Worm (Caenorhabditis elegans): ENCODE results near the gene fbxb-88.

Gene fbxb-88

ce11 chrII:4811986-4812385 is 15.7 kb downstream of the fbxb-88 start, which contains the start of gene rig-6:
rig-6 (minus strand) TSS chrII:4812086.
- TF ChIP-seq ztf-29 (GFP tag; IDR thresholded peaks at IDR 0.05): no peak
- no peak for TF ChIP-seq tab-1 (GFP tag; IDR thresholded peaks at IDR 0.05)
- no peak for TF ChIP-seq T22C8.4 (GFP tag; IDR thresholded peaks at IDR 0.05)
- TF ChIP-seq ref-1 (GFP tag; conservative IDR thresholded peaks at IDR 0.05): no peak
- no peak for TF ChIP-seq med-1 (GFP tag; optimal IDR thresholded peaks at IDR 0.05; ENCODE audit: insufficient read depth)
- TF ChIP-seq klf-2 (GFP tag; conservative IDR thresholded peaks at IDR 0.05): no peak
- TF ChIP-seq flt-1 (GFP tag; IDR thresholded peaks at IDR 0.05): no peak
- no peak for TF ChIP-seq ztf-23 (GFP tag; IDR thresholded peaks at IDR 0.05)
- no peak for TF ChIP-seq cog-1 (tag; optimal IDR thresholded peaks at IDR 0.05)

ce11 chrII:4806726-4807125 is 21.0 kb downstream of the fbxb-88 start:
- TF ChIP-seq klf-2 (GFP tag; conservative IDR thresholded peaks at IDR 0.05) (no peak), ztf-23 (GFP tag; IDR thresholded peaks at IDR 0.05) (no peak), flt-1 (GFP tag; IDR thresholded peaks at IDR 0.05) (no peak), ref-1 (GFP tag; conservative IDR thresholded peaks at IDR 0.05) (no peak), ztf-29 (GFP tag; IDR thresholded peaks at IDR 0.05) (no peak), tab-1 (GFP tag; IDR thresholded peaks at IDR 0.05) (no peak), cog-1 (tag; optimal IDR thresholded peaks at IDR 0.05) (no peak), T22C8.4 (GFP tag; IDR thresholded peaks at IDR 0.05) (no peak), med-1 (GFP tag; optimal IDR thresholded peaks at IDR 0.05; ENCODE audit: insufficient read depth) (no peak)

ce11 chrII:4806261-4806660 is 21.4 kb downstream of the fbxb-88 start:
- no peak for TF ChIP-seq T22C8.4 (GFP tag; IDR thresholded peaks at IDR 0.05)
- no peak for TF ChIP-seq med-1 (GFP tag; optimal IDR thresholded peaks at IDR 0.05; ENCODE audit: insufficient read depth)
- no peak for TF ChIP-seq cog-1 (tag; optimal IDR thresholded peaks at IDR 0.05)
- no peak for TF ChIP-seq tab-1 (GFP tag; IDR thresholded peaks at IDR 0.05)
- no peak for TF ChIP-seq ref-1 (GFP tag; conservative IDR thresholded peaks at IDR 0.05)
- TF ChIP-seq flt-1 (GFP tag; IDR thresholded peaks at IDR 0.05): no peak
- no peak for TF ChIP-seq ztf-29 (GFP tag; IDR thresholded peaks at IDR 0.05)
- TF ChIP-seq klf-2 (GFP tag; conservative IDR thresholded peaks at IDR 0.05): no peak
- no peak for TF ChIP-seq ztf-23 (GFP tag; IDR thresholded peaks at IDR 0.05)

DNA sequence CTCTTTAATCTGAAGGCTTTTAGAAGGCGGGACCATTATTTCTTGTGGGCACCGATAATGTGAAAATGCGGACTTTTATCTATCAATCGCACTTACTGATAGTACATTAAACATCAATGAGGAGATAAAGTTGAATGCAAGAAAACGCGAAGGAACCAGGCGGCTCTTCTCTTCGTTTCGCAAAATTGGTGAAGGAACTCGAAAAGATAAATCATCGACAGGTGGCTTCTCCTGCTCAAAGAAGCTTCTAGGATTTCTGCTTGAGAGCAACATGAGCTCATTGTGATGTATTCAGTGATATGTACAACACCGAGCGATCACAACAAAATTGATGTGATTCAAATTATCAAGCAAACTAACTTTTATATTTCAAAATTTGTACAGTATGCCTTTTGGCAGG is 21.9 kb downstream of the fbxb-88 start:
- TF ChIP-seq med-1 (GFP tag; optimal IDR thresholded peaks at IDR 0.05; ENCODE audit: insufficient read depth): no peak
- no peak for TF ChIP-seq ref-1 (GFP tag; conservative IDR thresholded peaks at IDR 0.05)
- TF ChIP-seq ztf-29 (GFP tag; IDR thresholded peaks at IDR 0.05): no peak
- TF ChIP-seq cog-1 (tag; optimal IDR thresholded peaks at IDR 0.05): no peak
- no peak for TF ChIP-seq T22C8.4 (GFP tag; IDR thresholded peaks at IDR 0.05)
- TF ChIP-seq ztf-23 (GFP tag; IDR thresholded peaks at IDR 0.05): no peak
- no peak for TF ChIP-seq tab-1 (GFP tag; IDR thresholded peaks at IDR 0.05)
- no peak for TF ChIP-seq flt-1 (GFP tag; IDR thresholded peaks at IDR 0.05)

DNA sequence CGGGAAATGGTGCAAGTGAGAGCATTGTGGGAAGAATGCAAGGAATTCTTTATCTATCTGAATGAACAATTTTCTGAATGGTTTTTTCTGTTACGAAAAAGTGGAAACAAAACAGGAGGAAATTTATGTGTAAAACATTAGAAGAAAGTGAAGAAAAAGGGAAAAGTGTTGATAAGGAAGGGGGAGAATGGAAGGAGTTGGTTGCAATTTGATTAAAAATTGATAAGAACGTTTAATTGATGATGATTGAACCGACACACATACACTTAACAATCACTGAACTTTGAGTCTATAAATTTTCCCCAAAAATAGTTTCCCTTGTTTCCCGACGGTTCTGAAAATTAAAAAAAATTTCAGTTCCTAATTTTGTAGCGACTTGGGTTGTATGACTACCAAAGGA is 24.8 kb downstream of the fbxb-88 start:
- TF ChIP-seq ztf-29 (GFP tag; IDR thresholded peaks at IDR 0.05) (no peak), T22C8.4 (GFP tag; IDR thresholded peaks at IDR 0.05) (no peak), tab-1 (GFP tag; IDR thresholded peaks at IDR 0.05) (no peak), med-1 (GFP tag; optimal IDR thresholded peaks at IDR 0.05; ENCODE audit: insufficient read depth) (no peak), ztf-23 (GFP tag; IDR thresholded peaks at IDR 0.05) (no peak), cog-1 (tag; optimal IDR thresholded peaks at IDR 0.05) (no peak), ref-1 (GFP tag; conservative IDR thresholded peaks at IDR 0.05) (no peak), flt-1 (GFP tag; IDR thresholded peaks at IDR 0.05) (no peak), klf-2 (GFP tag; conservative IDR thresholded peaks at IDR 0.05) (no peak)

DNA sequence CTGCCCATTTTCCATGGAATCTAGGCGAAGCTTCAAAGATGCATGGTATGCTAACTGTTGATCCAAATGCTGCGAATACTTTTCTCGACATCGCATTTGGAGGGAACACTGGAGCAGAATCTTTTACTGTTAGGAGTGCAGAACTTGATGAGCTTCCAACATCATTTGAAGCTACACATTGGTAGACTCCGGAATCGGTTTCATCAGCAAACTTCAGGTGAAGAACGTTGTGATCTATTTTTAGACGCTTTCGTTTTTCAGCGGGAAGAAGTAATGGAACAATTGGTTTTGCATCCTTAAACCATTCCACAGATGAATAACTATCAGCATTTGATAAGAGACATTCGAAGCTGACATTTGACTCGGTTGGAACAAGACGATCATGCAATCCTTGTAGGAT is 27.2 kb downstream of the fbxb-88 start:
- TF ChIP-seq tab-1 (GFP tag; IDR thresholded peaks at IDR 0.05): no peak
- TF ChIP-seq ztf-23 (GFP tag; IDR thresholded peaks at IDR 0.05): no peak
- TF ChIP-seq T22C8.4 (GFP tag; IDR thresholded peaks at IDR 0.05): no peak
- TF ChIP-seq flt-1 (GFP tag; IDR thresholded peaks at IDR 0.05): no peak
- no peak for TF ChIP-seq med-1 (GFP tag; optimal IDR thresholded peaks at IDR 0.05; ENCODE audit: insufficient read depth)
- no peak for TF ChIP-seq ref-1 (GFP tag; conservative IDR thresholded peaks at IDR 0.05)
- no peak for TF ChIP-seq cog-1 (tag; optimal IDR thresholded peaks at IDR 0.05)
- TF ChIP-seq klf-2 (GFP tag; conservative IDR thresholded peaks at IDR 0.05): no peak
- TF ChIP-seq ztf-29 (GFP tag; IDR thresholded peaks at IDR 0.05): no peak

DNA sequence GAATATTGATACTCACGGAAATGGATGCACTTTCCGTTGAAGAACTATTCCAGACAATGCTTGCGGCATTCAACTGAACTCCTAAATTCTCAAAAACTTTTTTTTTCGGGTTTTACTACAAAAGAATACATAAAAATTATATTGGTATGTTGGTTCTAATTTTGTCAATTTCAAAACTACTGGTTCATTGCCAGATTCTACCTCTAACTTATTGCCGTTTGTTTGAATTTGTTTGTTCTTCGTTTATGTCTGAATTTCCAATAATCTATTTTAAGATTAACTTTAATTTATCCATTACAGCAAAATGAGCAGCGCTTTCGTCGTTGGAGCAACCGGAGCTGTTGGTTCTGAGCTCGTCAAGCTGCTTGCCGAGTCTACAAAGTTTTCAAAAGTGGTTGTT is 30.6 kb downstream of the fbxb-88 start, which contains the start of gene C33F10.14:
Gene C33F10.14 (plus strand): TSS at position 301 of the 400 bp plus-strand sequence.
- TF ChIP-seq T22C8.4 (GFP tag; IDR thresholded peaks at IDR 0.05): no peak
- no peak for TF ChIP-seq ztf-29 (GFP tag; IDR thresholded peaks at IDR 0.05)
- TF ChIP-seq ref-1 (GFP tag; conservative IDR thresholded peaks at IDR 0.05): no peak
- no peak for TF ChIP-seq cog-1 (tag; optimal IDR thresholded peaks at IDR 0.05)
- TF ChIP-seq med-1 (GFP tag; optimal IDR thresholded peaks at IDR 0.05; ENCODE audit: insufficient read depth): no peak
- no peak for TF ChIP-seq ztf-23 (GFP tag; IDR thresholded peaks at IDR 0.05)
- TF ChIP-seq flt-1 (GFP tag; IDR thresholded peaks at IDR 0.05): no peak

- TF ChIP-seq ztf-29 (GFP tag; IDR thresholded peaks at IDR 0.05) (no peak), tab-1 (GFP tag; IDR thresholded peaks at IDR 0.05) (no peak), T22C8.4 (GFP tag; IDR thresholded peaks at IDR 0.05) (no peak), ztf-23 (GFP tag; IDR thresholded peaks at IDR 0.05) (no peak), cog-1 (tag; optimal IDR thresholded peaks at IDR 0.05) (no peak), klf-2 (GFP tag; conservative IDR thresholded peaks at IDR 0.05) (no peak), flt-1 (GFP tag; IDR thresholded peaks at IDR 0.05) (no peak), ref-1 (GFP tag; conservative IDR thresholded peaks at IDR 0.05) (no peak), med-1 (GFP tag; optimal IDR thresholded peaks at IDR 0.05; ENCODE audit: insufficient read depth) (no peak)
These were observed 32.2 kb downstream of the fbxb-88 start, which contains the start of gene C33F10.4 for ce11 chrII:4795461-4795860. C33F10.4 (plus strand) TSS chrII:4795761.

DNA sequence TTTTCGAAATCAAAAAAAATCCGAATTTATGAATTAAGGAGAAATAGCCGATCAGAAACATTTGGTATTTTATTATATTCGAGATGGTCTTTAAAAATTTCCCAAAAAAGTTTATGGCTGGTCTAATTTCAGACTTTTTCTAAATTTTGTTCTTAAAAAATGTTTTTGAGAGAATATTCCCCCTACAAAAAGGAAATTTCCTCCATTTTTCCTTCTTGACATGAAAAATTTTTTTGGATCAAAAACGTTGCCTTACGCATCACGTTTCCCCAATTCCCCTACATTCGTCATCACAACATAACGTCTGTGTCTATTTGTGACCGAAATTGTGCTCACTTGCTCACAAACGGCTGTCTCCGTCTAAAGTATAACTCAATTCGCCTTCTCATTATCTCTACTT is 34.4 kb downstream of the fbxb-88 start:
- TF ChIP-seq T22C8.4 (GFP tag; IDR thresholded peaks at IDR 0.05) (no peak), ref-1 (GFP tag; conservative IDR thresholded peaks at IDR 0.05) (no peak), ztf-23 (GFP tag; IDR thresholded peaks at IDR 0.05) (no peak), med-1 (GFP tag; optimal IDR thresholded peaks at IDR 0.05; ENCODE audit: insufficient read depth) (no peak), flt-1 (GFP tag; IDR thresholded peaks at IDR 0.05) (no peak), ztf-29 (GFP tag; IDR thresholded peaks at IDR 0.05) (no peak), klf-2 (GFP tag; conservative IDR thresholded peaks at IDR 0.05) (no peak), tab-1 (GFP tag; IDR thresholded peaks at IDR 0.05) (no peak), cog-1 (tag; optimal IDR thresholded peaks at IDR 0.05) (no peak)

DNA sequence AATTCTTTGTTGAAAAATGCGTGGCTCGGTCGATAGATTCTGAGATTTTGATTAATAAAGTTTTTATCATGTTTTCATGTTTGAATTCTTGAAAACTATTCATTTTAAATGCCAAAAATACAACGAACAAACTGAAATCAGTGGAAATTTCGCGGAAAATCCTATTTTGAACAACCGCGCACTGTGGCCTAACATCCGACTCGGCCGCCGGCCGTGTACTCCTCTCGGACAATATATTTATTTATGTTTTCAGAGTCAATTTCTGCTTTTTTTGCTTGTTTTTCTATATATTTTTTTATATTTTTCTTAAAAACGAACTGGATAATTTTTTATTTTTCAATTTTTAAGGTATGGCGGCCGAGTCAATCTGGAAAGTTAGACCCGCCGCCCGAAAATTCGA is 36.4 kb downstream of the fbxb-88 start, which contains the start of gene F26G1.1:
Gene F26G1.1 (plus strand): TSS at position 347 of the 400 bp plus-strand sequence.
- TF ChIP-seq flt-1 (GFP tag; IDR thresholded peaks at IDR 0.05) (peak; percentile 82), klf-2 (GFP tag; conservative IDR thresholded peaks at IDR 0.05) (no peak), T22C8.4 (GFP tag; IDR thresholded peaks at IDR 0.05) (no peak), ztf-23 (GFP tag; IDR thresholded peaks at IDR 0.05) (peak; percentile 81), tab-1 (GFP tag; IDR thresholded peaks at IDR 0.05) (no peak), cog-1 (tag; optimal IDR thresholded peaks at IDR 0.05) (peak; percentile 24), med-1 (GFP tag; optimal IDR thresholded peaks at IDR 0.05; ENCODE audit: insufficient read depth) (no peak), ztf-29 (GFP tag; IDR thresholded peaks at IDR 0.05) (no peak), ref-1 (GFP tag; conservative IDR thresholded peaks at IDR 0.05) (no peak)
